Worm (Caenorhabditis elegans): ENCODE results near the gene K05F1.6.

- no peak for TF ChIP-seq tab-1 (GFP tag; IDR thresholded peaks at IDR 0.05)
- no peak for TF ChIP-seq klf-2 (GFP tag; conservative IDR thresholded peaks at IDR 0.05)
- TF ChIP-seq cog-1 (tag; optimal IDR thresholded peaks at IDR 0.05) = no peak
- TF ChIP-seq flt-1 (GFP tag; IDR thresholded peaks at IDR 0.05) = no peak
Measured at ce11 chrII:5779866-5780265, 2.5 kb upstream of the K05F1.6 start.
